Worm (Caenorhabditis elegans): ENCODE results near the gene aos-1.

The aos-1 gene

DNA sequence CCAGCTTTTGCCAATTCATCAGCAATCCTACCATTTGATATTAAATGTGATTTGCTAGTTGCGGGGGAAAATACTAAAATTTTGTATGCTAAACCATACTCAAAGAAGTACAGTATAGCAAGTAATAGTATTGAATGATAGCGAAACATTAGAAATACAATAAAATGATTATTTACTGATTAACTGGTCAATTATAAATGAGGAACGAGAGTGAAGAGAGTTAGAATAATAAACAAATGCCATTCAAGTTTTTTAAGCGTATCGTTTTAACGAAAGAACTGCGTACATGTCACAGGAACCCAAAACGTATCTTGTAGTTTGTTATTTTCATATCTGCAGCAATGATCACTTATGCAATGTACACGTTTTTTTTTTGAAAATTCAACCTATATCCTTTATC is 31.7 kb downstream of the aos-1 start, which contains the start of gene ugt-47:
TSS of gene ugt-47 (minus strand) at position 169 of the 400 bp plus-strand sequence.
- no peak for TF ChIP-seq sptf-1 (tag; optimal IDR thresholded peaks at IDR 0.05)

DNA sequence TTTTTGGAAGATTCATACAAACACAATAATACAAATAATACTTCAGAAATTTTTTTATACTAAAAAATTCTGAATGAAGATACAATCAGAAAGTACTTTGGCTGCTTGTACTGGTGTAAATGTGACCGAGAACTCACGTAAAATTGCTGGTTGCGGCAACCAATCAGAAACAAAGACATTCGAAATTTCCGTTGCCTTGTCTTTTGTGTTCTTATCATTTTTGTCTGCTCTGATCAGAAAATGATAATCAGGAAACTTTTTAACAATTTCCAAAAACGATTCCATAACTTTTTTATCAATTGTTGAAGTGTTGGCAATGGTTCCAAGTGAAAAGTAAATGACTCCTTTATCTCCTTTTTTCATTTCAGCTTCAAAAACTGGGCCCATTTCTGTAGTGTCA is 33.2 kb downstream of the aos-1 start:
- TF ChIP-seq elt-2 (tag; optimal IDR thresholded peaks at IDR 0.05) (peak; percentile 77), grh-1 (GFP tag; IDR thresholded peaks at IDR 0.05) (no peak), unc-130 (tag; optimal IDR thresholded peaks at IDR 0.05) (no peak), ceh-88 (GFP tag; IDR thresholded peaks at IDR 0.05) (no peak), ama-1 (optimal IDR thresholded peaks at IDR 0.05) (no peak), efl-1 (optimal IDR thresholded peaks at IDR 0.05) (no peak), efl-1 (GFP tag; optimal IDR thresholded peaks at IDR 0.05 in 1 of 2) (no peak), lin-14 (GFP tag; optimal IDR thresholded peaks at IDR 0.05) (peak; percentile 10)

ce11 chrV:10094374-10094773 is 35.7 kb downstream of the aos-1 start, which contains the start of gene srd-49:
TSS of gene srd-49 (plus strand) at chrV:10094674.
- TF ChIP-seq nhr-47 (tag; optimal IDR thresholded peaks at IDR 0.05) (no peak), vab-15 (tag; optimal IDR thresholded peaks at IDR 0.05) (no peak), C34B4.2 (tag; optimal IDR thresholded peaks at IDR 0.05) (no peak), hpl-2 (GFP tag; optimal IDR thresholded peaks at IDR 0.05) (no peak), egl-13 (tag; optimal IDR thresholded peaks at IDR 0.05) (no peak), jun-1 (tag; optimal IDR thresholded peaks at IDR 0.05) (no peak), tbx-2 (tag; optimal IDR thresholded peaks at IDR 0.05) (no peak), fkh-10 (GFP tag; optimal IDR thresholded peaks at IDR 0.05) (no peak), sox-4 (tag; optimal IDR thresholded peaks at IDR 0.05) (no peak), ceh-88 (GFP tag; IDR thresholded peaks at IDR 0.05) (no peak), lin-39 (tag; optimal IDR thresholded peaks at IDR 0.05) (no peak), ama-1 (optimal IDR thresholded peaks at IDR 0.05) (no peak), elt-3 (tag; optimal IDR thresholded peaks at IDR 0.05) (no peak), pax-3 (tag; optimal IDR thresholded peaks at IDR 0.05) (no peak)

- TF ChIP-seq ceh-8 (GFP tag; optimal IDR thresholded peaks at IDR 0.05): no peak
- no peak for TF ChIP-seq ets-5 (GFP tag; IDR thresholded peaks at IDR 0.05)
- no peak for TF ChIP-seq hpl-2 (GFP tag; optimal IDR thresholded peaks at IDR 0.05)
- TF ChIP-seq ceh-88 (GFP tag; IDR thresholded peaks at IDR 0.05): no peak
Measured at ce11 chrV:10091152-10091551, 38.9 kb downstream of the aos-1 start, which contains the start of gene R04B5.11. TSS of gene R04B5.11 (minus strand) at chrV:10091252.

- TF ChIP-seq sup-37 (GFP tag; optimal IDR thresholded peaks at IDR 0.05) (no peak), jun-1 (tag; optimal IDR thresholded peaks at IDR 0.05) (no peak), fkh-4 (tag; optimal IDR thresholded peaks at IDR 0.05; ENCODE audit: borderline replicate concordance) (no peak), nhr-11 (tag; optimal IDR thresholded peaks at IDR 0.05) (no peak), nhr-71 (tag; optimal IDR thresholded peaks at IDR 0.05) (no peak), efl-1 (optimal IDR thresholded peaks at IDR 0.05) (no peak), efl-1 (GFP tag; optimal IDR thresholded peaks at IDR 0.05 in 1 of 2) (no peak), tlp-1 (tag; optimal IDR thresholded peaks at IDR 0.05) (no peak), ama-1 (optimal IDR thresholded peaks at IDR 0.05) (no peak), fos-1 (tag; optimal IDR thresholded peaks at IDR 0.05) (no peak), zip-4 (GFP tag; optimal IDR thresholded peaks at IDR 0.05) (no peak), pag-3 (tag; optimal IDR thresholded peaks at IDR 0.05; ENCODE audit: borderline replicate concordance, insufficient read depth) (no peak), C34B4.2 (tag; optimal IDR thresholded peaks at IDR 0.05) (no peak), hlh-17 (GFP tag; optimal IDR thresholded peaks at IDR 0.05; ENCODE audit: borderline replicate concordance) (no peak), F16B12.6 (tag; optimal IDR thresholded peaks at IDR 0.05) (no peak), skn-1 (tag; optimal IDR thresholded peaks at IDR 0.05) (no peak), dpl-1 (GFP tag; optimal IDR thresholded peaks at IDR 0.05) (no peak)
Measured at ce11 chrV:10090461-10090860, 39.6 kb downstream of the aos-1 start, which contains the start of gene R04B5.7. TSS of gene R04B5.7 (minus strand) at chrV:10090561.

Measured in whole organism, L1 larva.